Worm (Caenorhabditis elegans) whole organism, L3 larva: ENCODE results near the gene F58D2.5.

Source experiments
- jun-1 ChIP-seq: fragments of 150-350 bp; optimal IDR thresholded peaks from 2 replicates; lab custom pipeline; 2014; ENCODE audit warnings: missing biosample characterization, missing genetic modification reagents, missing genetic modification characterization
- ztf-4 ChIP-seq: fragments of 150-350 bp; optimal IDR thresholded peaks from 2 replicates; lab custom pipeline; 2014; ENCODE audit warnings: missing biosample characterization, missing genetic modification characterization

ce11 chrIV:13197282-13197681, 4.1 kb upstream of the F58D2.5 start, which contains the start of gene C48D1.1:
- no peak for TF ChIP-seq ztf-4 (tag; lab: Kevin White, UChicago)
- no peak for TF ChIP-seq jun-1 (tag; lab: Kevin White, UChicago)
